Fruit fly (Drosophila melanogaster): Measurements from ENCODE around the gene CG10435.
A peak's percentile ranks its signal among the peaks of the same experiment; 100 is the strongest.

CG10435 gene

DNA sequence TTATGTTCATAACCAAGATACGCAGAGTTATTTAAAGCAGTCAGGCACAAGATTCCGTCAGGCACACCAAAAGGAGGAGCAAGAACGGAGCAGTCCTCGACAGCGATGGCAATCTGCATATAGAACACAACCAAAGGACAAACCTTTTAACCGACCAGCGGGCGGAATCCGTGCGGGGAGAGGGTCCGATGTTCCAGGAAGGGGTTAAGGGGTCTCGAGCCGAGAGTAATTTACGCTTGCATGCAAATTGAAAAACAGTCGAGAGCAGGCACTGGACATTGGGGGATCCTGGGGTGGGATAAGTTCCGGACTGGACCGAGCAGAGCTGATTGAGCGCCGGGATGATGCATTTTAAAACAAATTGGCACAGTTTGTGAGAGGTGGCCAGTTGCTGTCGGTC lies 42.4 kb downstream of the CG10435 start:
- TF ChIP-seq rn (GFP tag; IDR thresholded peaks at IDR 0.05) (no peak), CG8159 (tag; optimal IDR thresholded peaks at IDR 0.05) (no peak), gl (tag; optimal IDR thresholded peaks at IDR 0.05) (no peak), Pif1A (GFP tag; optimal IDR thresholded peaks at IDR 0.05) (no peak), CG15710 (tag; optimal IDR thresholded peaks at IDR 0.05) (no peak), fd96Ca (GFP tag; IDR thresholded peaks at IDR 0.05) (no peak), CG34367 (tag; optimal IDR thresholded peaks at IDR 0.05) (no peak), Snoo (tag; optimal IDR thresholded peaks at IDR 0.05) (no peak), CG32121 (GFP tag; IDR thresholded peaks at IDR 0.05) (no peak), CG8301 (tag; optimal IDR thresholded peaks at IDR 0.05) (no peak), CG9948 (tag; optimal IDR thresholded peaks at IDR 0.05) (no peak), Pif1B (GFP tag; optimal IDR thresholded peaks at IDR 0.05) (no peak), Ets98B (GFP tag; IDR thresholded peaks at IDR 0.05) (no peak), CG13204 (GFP tag; optimal IDR thresholded peaks at IDR 0.05) (no peak), CG17806 (tag; optimal IDR thresholded peaks at IDR 0.05) (no peak), CG10348 (GFP tag; IDR thresholded peaks at IDR 0.05) (no peak), EcR (GFP tag; optimal IDR thresholded peaks at IDR 0.05) (no peak)

DNA sequence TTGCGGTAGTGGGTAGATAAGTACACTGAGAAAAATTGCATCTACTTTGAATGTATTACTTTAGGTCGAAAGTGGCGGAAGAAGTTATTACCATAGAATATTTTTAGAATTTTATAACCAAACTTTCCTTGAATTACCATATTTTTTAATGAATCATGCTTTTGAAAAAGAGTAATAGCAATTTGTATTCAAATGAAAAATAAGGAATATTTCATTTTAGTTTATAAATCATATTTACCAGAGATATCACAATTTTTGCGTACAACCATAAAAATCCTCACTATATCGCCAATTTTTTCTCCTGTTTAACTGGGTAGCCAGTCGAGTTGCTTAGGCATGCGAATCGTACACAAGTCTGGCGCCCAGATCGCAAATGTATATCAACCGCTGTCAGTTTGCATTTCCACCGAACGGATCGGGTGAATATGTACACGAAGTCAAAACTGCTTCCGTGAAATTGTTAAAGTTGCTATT lies 43.3 kb downstream of the CG10435 start:
- TF ChIP-seq CG14655 (GFP tag; optimal IDR thresholded peaks at IDR 0.05), result peak; percentile 93
- peak; percentile 47 for TF ChIP-seq D1 (tag; optimal IDR thresholded peaks at IDR 0.05)
- TF ChIP-seq CG8159 (tag; optimal IDR thresholded peaks at IDR 0.05), result peak; percentile 90
- no peak for TF ChIP-seq fd96Ca (GFP tag; IDR thresholded peaks at IDR 0.05)
- TF ChIP-seq gl (tag; optimal IDR thresholded peaks at IDR 0.05), result peak; percentile 15
- peak; percentile 89 for TF ChIP-seq CG17806 (tag; optimal IDR thresholded peaks at IDR 0.05)
- 0 out of 2 replicates have a peak, but pooled peaks have one; percentile 21 for TF ChIP-seq CG10348 (GFP tag; IDR thresholded peaks at IDR 0.05)
- peak; percentile 83 for TF ChIP-seq CG4496 (GFP tag; IDR thresholded peaks at IDR 0.05)
- peak; percentile 63 for TF ChIP-seq CG12605 (GFP tag; IDR thresholded peaks at IDR 0.05)
- TF ChIP-seq Pif1B (GFP tag; optimal IDR thresholded peaks at IDR 0.05), result peak; percentile 71
- peak; percentile 65 for TF ChIP-seq CG32121 (GFP tag; IDR thresholded peaks at IDR 0.05)
- TF ChIP-seq CG34367 (tag; optimal IDR thresholded peaks at IDR 0.05), result peak; percentile 62
- no peak for TF ChIP-seq EcR (GFP tag; optimal IDR thresholded peaks at IDR 0.05)
- TF ChIP-seq rn (GFP tag; IDR thresholded peaks at IDR 0.05), result 0 out of 2 replicates have a peak, but pooled peaks have one; percentile 9
- peak; percentile 4 for TF ChIP-seq CG13204 (GFP tag; optimal IDR thresholded peaks at IDR 0.05)
- peak; percentile 76 for TF ChIP-seq CG15710 (tag; optimal IDR thresholded peaks at IDR 0.05)
- TF ChIP-seq CG9948 (tag; optimal IDR thresholded peaks at IDR 0.05), result peak; percentile 86
- TF ChIP-seq Ets98B (GFP tag; IDR thresholded peaks at IDR 0.05), result peak; percentile 78
- TF ChIP-seq Snoo (tag; optimal IDR thresholded peaks at IDR 0.05), result peak; percentile 27
- TF ChIP-seq CG8301 (tag; optimal IDR thresholded peaks at IDR 0.05), result peak; percentile 91
- TF ChIP-seq Pif1A (GFP tag; optimal IDR thresholded peaks at IDR 0.05), result peak; percentile 80

dm6 chr3R:7968958-7969701 lies 43.9 kb downstream of the CG10435 start:
- TF ChIP-seq Pif1B (GFP tag; optimal IDR thresholded peaks at IDR 0.05) (no peak), CG13204 (GFP tag; optimal IDR thresholded peaks at IDR 0.05) (peak; percentile 39), EcR (GFP tag; optimal IDR thresholded peaks at IDR 0.05) (peak; percentile 61)

DNA sequence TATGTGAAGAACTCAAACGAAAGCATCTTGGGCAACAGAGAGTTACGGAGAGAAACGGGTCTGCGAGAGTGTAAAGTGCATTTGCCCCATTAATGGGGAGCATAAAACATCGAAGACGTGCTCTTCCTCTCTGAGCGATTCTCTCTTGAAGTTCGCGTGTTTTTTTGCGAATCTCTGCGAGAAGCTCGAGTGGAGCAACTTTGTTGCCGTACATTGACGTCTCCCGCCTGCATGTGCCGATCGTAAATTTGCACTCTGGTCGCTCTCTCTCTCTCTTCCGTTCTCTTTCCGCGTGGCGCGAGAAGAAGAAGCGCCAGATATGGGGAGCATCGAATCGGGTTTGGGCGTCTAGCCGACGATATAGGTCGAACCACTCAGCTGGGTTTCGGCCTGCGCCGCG lies 45.2 kb downstream of the CG10435 start:
- peak; percentile 98 for TF ChIP-seq EcR (GFP tag; optimal IDR thresholded peaks at IDR 0.05)
- TF ChIP-seq Pif1A (GFP tag; optimal IDR thresholded peaks at IDR 0.05), result peak; percentile 2
- no peak for TF ChIP-seq D1 (tag; optimal IDR thresholded peaks at IDR 0.05)
- no peak for TF ChIP-seq CG10348 (GFP tag; IDR thresholded peaks at IDR 0.05)
- peak; percentile 61 for TF ChIP-seq CG13204 (GFP tag; optimal IDR thresholded peaks at IDR 0.05)
- TF ChIP-seq CG8301 (tag; optimal IDR thresholded peaks at IDR 0.05), result no peak
- TF ChIP-seq gl (tag; optimal IDR thresholded peaks at IDR 0.05), result peak; percentile 28
- TF ChIP-seq CG34367 (tag; optimal IDR thresholded peaks at IDR 0.05), result no peak
- TF ChIP-seq fd96Ca (GFP tag; IDR thresholded peaks at IDR 0.05), result peak; percentile 54; the same call in 1 of the 3 replicates
- no peak for TF ChIP-seq CG14655 (GFP tag; optimal IDR thresholded peaks at IDR 0.05)
- TF ChIP-seq Snoo (tag; optimal IDR thresholded peaks at IDR 0.05), result no peak
- no peak for TF ChIP-seq CG9948 (tag; optimal IDR thresholded peaks at IDR 0.05)
- no peak for TF ChIP-seq CG8159 (tag; optimal IDR thresholded peaks at IDR 0.05)
- TF ChIP-seq CG32121 (GFP tag; IDR thresholded peaks at IDR 0.05), result peak; percentile 60
- TF ChIP-seq Ets98B (GFP tag; IDR thresholded peaks at IDR 0.05), result peak; percentile 80
- no peak for TF ChIP-seq CG17806 (tag; optimal IDR thresholded peaks at IDR 0.05)
- no peak for TF ChIP-seq rn (GFP tag; IDR thresholded peaks at IDR 0.05)
- no peak for TF ChIP-seq CG15710 (tag; optimal IDR thresholded peaks at IDR 0.05)
- TF ChIP-seq CG4496 (GFP tag; IDR thresholded peaks at IDR 0.05), result peak; percentile 74; the same call in 2 of the 3 replicates
- peak; percentile 79 for TF ChIP-seq CG12605 (GFP tag; IDR thresholded peaks at IDR 0.05)
- peak; percentile 45 for TF ChIP-seq Pif1B (GFP tag; optimal IDR thresholded peaks at IDR 0.05)

DNA sequence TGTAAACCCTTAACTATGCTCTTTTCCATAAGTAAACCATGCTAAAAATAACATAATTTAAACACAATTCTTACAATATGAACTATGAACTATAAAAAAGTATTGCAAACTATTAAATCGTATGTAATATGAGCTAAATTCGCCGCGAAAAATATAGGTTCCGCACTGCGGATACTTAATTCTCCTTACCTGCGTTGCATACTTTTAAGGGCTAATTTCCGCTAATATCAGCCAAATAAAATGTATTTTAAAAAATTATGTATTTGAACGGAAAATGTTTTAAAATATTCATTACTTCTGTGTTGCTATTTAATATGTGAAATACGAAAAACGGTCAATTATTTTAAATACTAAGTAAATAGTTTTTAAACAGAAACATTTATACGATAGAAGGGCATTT lies 45.7 kb downstream of the CG10435 start, which contains the start of gene dsx:
TSS of gene dsx (minus strand) at position 62 of the 400 bp plus-strand sequence.
- no peak for TF ChIP-seq Snoo (tag; optimal IDR thresholded peaks at IDR 0.05)
- peak; percentile 26 for TF ChIP-seq CG15710 (tag; optimal IDR thresholded peaks at IDR 0.05)
- TF ChIP-seq CG14655 (GFP tag; optimal IDR thresholded peaks at IDR 0.05), result peak; percentile 59
- TF ChIP-seq rn (GFP tag; IDR thresholded peaks at IDR 0.05), result no peak
- no peak for TF ChIP-seq CG13204 (GFP tag; optimal IDR thresholded peaks at IDR 0.05)
- TF ChIP-seq Ets98B (GFP tag; IDR thresholded peaks at IDR 0.05), result no peak
- TF ChIP-seq CG8159 (tag; optimal IDR thresholded peaks at IDR 0.05), result peak; percentile 37
